Fruit fly (Drosophila melanogaster) ovary, adult (tissue): ENCODE data around the gene CG9915.

ENCODE experiments used
- CG17801 ChIP-seq: fragments of 200-800 bp; optimal IDR thresholded peaks from 2 replicates; lab custom pipeline; 2019; ENCODE audit warnings: missing biosample characterization, mild to moderate bottlenecking, missing genetic modification characterization, moderate library complexity; ENCODE audit not compliant: partially characterized antibody

CG9915 gene

dm6 chrX:16321037-16321436 is 8.1 kb upstream of the CG9915 start:
- no peak for TF ChIP-seq CG17801 (GFP tag; lab: Kevin White, UChicago)

- TF ChIP-seq CG17801 (GFP tag; lab: Kevin White, UChicago), result peak; percentile 31
Observed at dm6 chrX:16320197-16320921, 7.4 kb upstream of the CG9915 start, which contains the start of gene Cyp1. Gene Cyp1, minus strand, starts transcription at chrX:16320370.

- no peak for TF ChIP-seq CG17801 (GFP tag; lab: Kevin White, UChicago)
Observed at dm6 chrX:16319558-16319924, 6.6 kb upstream of the CG9915 start.

- TF ChIP-seq CG17801 (GFP tag; lab: Kevin White, UChicago), result peak; percentile 63
Observed at dm6 chrX:16318858-16319557, 6.1 kb upstream of the CG9915 start.

- peak; percentile 30 for TF ChIP-seq CG17801 (GFP tag; lab: Kevin White, UChicago)
Observed at dm6 chrX:16309764-16310163, 3.2 kb downstream of the CG9915 start.

dm6 chrX:16308953-16309352 is 4.0 kb downstream of the CG9915 start:
- TF ChIP-seq CG17801 (GFP tag; lab: Kevin White, UChicago), result peak; percentile 25

dm6 chrX:16308310-16308918 is 4.5 kb downstream of the CG9915 start, which contains the start of gene Had1:
Gene Had1, minus strand, starts transcription at chrX:16308667.
- no peak for TF ChIP-seq CG17801 (GFP tag; lab: Kevin White, UChicago)

- TF ChIP-seq CG17801 (GFP tag; lab: Kevin White, UChicago), result no peak
Observed at dm6 chrX:16303636-16304035, 9.3 kb downstream of the CG9915 start, which contains the start of gene CG3679. Gene CG3679, plus strand, starts transcription at chrX:16303870.

dm6 chrX:16297618-16298017 is 15.3 kb downstream of the CG9915 start, which contains the start of gene ERp44:
Gene ERp44, minus strand, starts transcription at chrX:16297718.
- no peak for TF ChIP-seq CG17801 (GFP tag; lab: Kevin White, UChicago)

dm6 chrX:16296423-16297292 is 16.3 kb downstream of the CG9915 start, which contains the start of gene CG3632:
Gene CG3632, plus strand, starts transcription at chrX:16296671.
- peak; percentile 75 for TF ChIP-seq CG17801 (GFP tag; lab: Kevin White, UChicago)

dm6 chrX:16292646-16293045 is 20.3 kb downstream of the CG9915 start:
- no peak for TF ChIP-seq CG17801 (GFP tag; lab: Kevin White, UChicago)

dm6 chrX:16288999-16289398 is 23.9 kb downstream of the CG9915 start:
- no peak for TF ChIP-seq CG17801 (GFP tag; lab: Kevin White, UChicago)

dm6 chrX:16288492-16288964 is 24.4 kb downstream of the CG9915 start, which contains the start of the genes CG32576 and caz:
Gene CG32576, minus strand, starts transcription at chrX:16288533.
Gene caz, plus strand, starts transcription at chrX:16288810.
- TF ChIP-seq CG17801 (GFP tag; lab: Kevin White, UChicago), result peak; percentile 45

- peak; percentile 78 for TF ChIP-seq CG17801 (GFP tag; lab: Kevin White, UChicago)
Observed at dm6 chrX:16286083-16286666, 26.8 kb downstream of the CG9915 start, which contains the start of gene UQCR-14. Gene UQCR-14, plus strand, starts transcription at chrX:16286288.
